Worm (Caenorhabditis elegans): Measurements from ENCODE around the gene chil-19.

DNA sequence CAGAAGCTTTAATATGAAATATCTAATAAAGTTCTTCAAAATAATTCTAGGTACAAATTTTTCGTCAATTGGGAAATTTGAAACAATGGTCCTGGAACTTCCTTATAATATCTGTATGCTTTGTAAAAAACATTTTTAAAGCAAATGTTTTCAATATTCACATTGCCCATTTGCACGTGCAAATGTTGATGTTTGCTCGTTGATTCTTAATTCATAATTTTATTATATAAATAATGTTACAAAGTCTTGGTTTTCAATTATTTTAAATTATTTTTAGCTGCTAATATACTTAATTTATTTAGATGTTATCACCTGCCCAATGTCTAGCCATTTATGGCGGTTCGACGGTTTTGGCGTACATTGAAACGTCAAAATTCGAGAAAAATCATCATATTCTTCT lies 32.2 kb downstream of the chil-19 start, which contains the start of gene M176.11:
- TF ChIP-seq gmeb-2 (tag; optimal IDR thresholded peaks at IDR 0.05) (no peak), ama-1 (optimal IDR thresholded peaks at IDR 0.05) (no peak)

Measured in whole organism, late embryonic.